Worm (Caenorhabditis elegans) whole organism, L4 larva: Measurements from ENCODE around the gene gcp-2.1.
"Not testable (repeated sequence)": the region's sequence is repeated elsewhere in the genome, so short reads cannot be mapped to it uniquely, and the experiment has no call there.

Experiments used
- D1046.2 ChIP-seq: fragments of 200-800 bp; sonication (Bioruptor generic); IDR thresholded peaks from 2 replicates; pipeline ENCODE4 v1.3.6; 2022; ENCODE audit warnings: missing genetic modification characterization, missing compliant biosample characterization
- F26F4.8 ChIP-seq: fragments of 200-800 bp; sonication (Bioruptor generic); conservative IDR thresholded peaks from 2 replicates; pipeline ENCODE4 v1.3.6; 2022; ENCODE audit warnings: missing genetic modification characterization, missing compliant biosample characterization
- Y5F2A.4 ChIP-seq: fragments of 200-800 bp; sonication (Bioruptor generic); optimal IDR thresholded peaks from 2 replicates; lab custom pipeline; 2018; ENCODE audit warnings: mild to moderate bottlenecking, missing genetic modification characterization, missing compliant biosample characterization
- Y75B8A.6 ChIP-seq: fragments of 200-800 bp; sonication (Bioruptor generic); IDR thresholded peaks from 2 replicates; pipeline ENCODE4 v1.3.6; 2022; ENCODE audit warnings: missing genetic modification reagents, missing genetic modification characterization, missing compliant biosample characterization
- aha-1 ChIP-seq: fragments of 150-350 bp; peaks from one replicate; lab custom pipeline; 2014; ENCODE audit warnings: missing biosample characterization, missing genetic modification characterization
- ceh-32 ChIP-seq: sonication (generic microtip); optimal IDR thresholded peaks from 2 replicates; lab custom pipeline; 2016; ENCODE audit warnings: mild to moderate bottlenecking, missing genetic modification characterization, missing compliant biosample characterization; ENCODE audit not compliant: poor library complexity
- ceh-82 ChIP-seq: sonication (generic microtip); optimal IDR thresholded peaks from 2 replicates; lab custom pipeline; 2017; ENCODE audit warnings: missing biosample characterization, missing genetic modification characterization
- ces-1 ChIP-seq: fragments of 150-350 bp; sonication (generic microtip); optimal IDR thresholded peaks from 4 replicates; lab custom pipeline; 2014; ENCODE audit warnings: missing biosample characterization, missing genetic modification reagents, missing genetic modification characterization
- ctbp-1 ChIP-seq: fragments of 200-800 bp; sonication (Bioruptor generic); IDR thresholded peaks from 2 replicates; pipeline ENCODE4 v1.3.6; 2022; ENCODE audit warnings: missing genetic modification reagents, missing genetic modification characterization, missing compliant biosample characterization
- dmd-6 ChIP-seq: fragments of 200-800 bp; sonication (Bioruptor generic); IDR thresholded peaks from 2 replicates; pipeline ENCODE4 v1.3.6; 2022; ENCODE audit warnings: missing genetic modification reagents, missing genetic modification characterization, missing compliant biosample characterization
- dpl-1 ChIP-seq: fragments of 150-350 bp; optimal IDR thresholded peaks from 2 replicates; lab custom pipeline; 2014; ENCODE audit warnings: missing biosample characterization, missing genetic modification reagents, missing genetic modification characterization
- duxl-1 ChIP-seq: sonication (generic microtip); optimal IDR thresholded peaks from 2 replicates; lab custom pipeline; 2016; ENCODE audit warnings: mild to moderate bottlenecking, missing genetic modification characterization, moderate library complexity, missing compliant biosample characterization; ENCODE audit not compliant: poor library complexity
- dve-1 ChIP-seq: sonication (generic microtip); optimal IDR thresholded peaks from 2 replicates; lab custom pipeline; 2017; ENCODE audit warnings: antibody characterized with exemption, mild to moderate bottlenecking, missing genetic modification characterization, missing compliant biosample characterization; ENCODE audit not compliant: insufficient read depth
- egl-43 ChIP-seq: fragments of 200-800 bp; sonication (Bioruptor generic); IDR thresholded peaks from 2 replicates; pipeline ENCODE4 v1.3.6; 2022; ENCODE audit warnings: missing genetic modification reagents, missing genetic modification characterization, missing compliant biosample characterization
- fos-1 ChIP-seq: fragments of 150-350 bp; optimal IDR thresholded peaks from 2 replicates; lab custom pipeline; 2014; ENCODE audit warnings: missing biosample characterization, missing genetic modification characterization
- hlh-11 ChIP-seq: fragments of 200-800 bp; sonication (Bioruptor generic); optimal IDR thresholded peaks from 2 replicates; lab custom pipeline; 2018; ENCODE audit warnings: mild to moderate bottlenecking, missing genetic modification characterization, missing compliant biosample characterization
- hlh-30 ChIP-seq: sonication (generic microtip); optimal IDR thresholded peaks from 2 replicates; lab custom pipeline; 2017; ENCODE audit warnings: antibody characterized with exemption, mild to moderate bottlenecking, missing genetic modification characterization, missing compliant biosample characterization; ENCODE audit not compliant: insufficient read depth
- hmg-1.1 ChIP-seq: fragments of 200-800 bp; sonication (Bioruptor generic); IDR thresholded peaks from 2 replicates; pipeline ENCODE4 v1.3.6; 2022; ENCODE audit warnings: missing genetic modification reagents, missing genetic modification characterization, missing compliant biosample characterization
- lim-7 ChIP-seq: fragments of 200-800 bp; sonication (Bioruptor generic); IDR thresholded peaks from 2 replicates; pipeline ENCODE4 v1.3.6; 2022; ENCODE audit warnings: missing genetic modification characterization, missing compliant biosample characterization
- lin-13 ChIP-seq: fragments of 150-350 bp; optimal IDR thresholded peaks from 2 replicates; lab custom pipeline; 2014; ENCODE audit warnings: missing biosample characterization, missing genetic modification reagents, missing genetic modification characterization
- lin-39 ChIP-seq: fragments of 150-350 bp; optimal IDR thresholded peaks from 2 replicates; lab custom pipeline; 2014; ENCODE audit warnings: missing biosample characterization, missing genetic modification reagents, missing genetic modification characterization
- lsy-2 ChIP-seq, 2 experiments: fragments of 150-350 bp in 1 of 2; sonication (generic microtip) in 1 of 2; optimal IDR thresholded peaks; 2 replicates each; lab custom pipeline; 2014 to 2017; ENCODE audit warnings: missing biosample characterization in 2 of 2, missing genetic modification characterization in 2 of 2
- mdl-1 ChIP-seq, 2 experiments: fragments of 150-350 bp in 1 of 2; sonication (generic microtip) in 1 of 2; optimal IDR thresholded peaks; 2 replicates each; lab custom pipeline; 2014 to 2017; ENCODE audit warnings: missing biosample characterization in 2 of 2, missing genetic modification characterization in 2 of 2
- mdt-29 ChIP-seq: fragments of 200-800 bp; sonication (Bioruptor generic); IDR thresholded peaks from 2 replicates; pipeline ENCODE4 v1.3.6; 2022; ENCODE audit warnings: missing genetic modification reagents, missing genetic modification characterization, missing compliant biosample characterization
- mep-1 ChIP-seq: fragments of 150-350 bp; sonication (generic microtip); optimal IDR thresholded peaks from 3 replicates; lab custom pipeline; 2014; ENCODE audit warnings: missing biosample characterization, missing genetic modification characterization
- mes-2 ChIP-seq: sonication (generic microtip); optimal IDR thresholded peaks from 2 replicates; lab custom pipeline; 2016; ENCODE audit warnings: missing genotype, mild to moderate bottlenecking, missing genetic modification characterization, missing compliant biosample characterization; ENCODE audit not compliant: poor library complexity, severe bottlenecking
- mxl-2 ChIP-seq: fragments of 200-800 bp; sonication (Bioruptor generic); conservative IDR thresholded peaks from 2 replicates; pipeline ENCODE4 v1.3.6; 2022; ENCODE audit warnings: missing genetic modification reagents, missing genetic modification characterization, missing compliant biosample characterization
- mxl-3 ChIP-seq: fragments of 200-800 bp; sonication (Bioruptor generic); optimal IDR thresholded peaks from 2 replicates; lab custom pipeline; 2018; ENCODE audit warnings: mild to moderate bottlenecking, missing genetic modification characterization, missing compliant biosample characterization
- nhr-10 ChIP-seq: fragments of 150-350 bp; optimal IDR thresholded peaks from 2 replicates; lab custom pipeline; 2014; ENCODE audit warnings: missing biosample characterization, missing genetic modification characterization
- nhr-11 ChIP-seq: fragments of 150-350 bp; optimal IDR thresholded peaks from 2 replicates; lab custom pipeline; 2014; ENCODE audit warnings: missing biosample characterization, missing genetic modification characterization
- nhr-25 ChIP-seq: sonication (generic microtip); optimal IDR thresholded peaks from 2 replicates; lab custom pipeline; 2017; ENCODE audit warnings: missing genetic modification characterization, mild to moderate bottlenecking, missing compliant biosample characterization, antibody characterized with exemption, moderate library complexity, borderline replicate concordance; ENCODE audit not compliant: insufficient read depth
- nhr-28 ChIP-seq: fragments of 150-350 bp; optimal IDR thresholded peaks from 2 replicates; lab custom pipeline; 2014; ENCODE audit warnings: missing biosample characterization, missing genetic modification characterization
- nhr-42 ChIP-seq: fragments of 200-800 bp; sonication (Bioruptor generic); IDR thresholded peaks from 2 replicates; pipeline ENCODE4 v1.3.6; 2022; ENCODE audit warnings: missing genetic modification characterization, missing compliant biosample characterization
- nhr-6 ChIP-seq: fragments of 150-350 bp; optimal IDR thresholded peaks from 2 replicates; lab custom pipeline; 2014; ENCODE audit warnings: missing biosample characterization, missing genetic modification characterization
- php-3 ChIP-seq: fragments of 200-800 bp; sonication (Bioruptor generic); IDR thresholded peaks from 2 replicates; pipeline ENCODE4 v1.3.6; 2022; ENCODE audit warnings: missing genetic modification reagents, missing genetic modification characterization, missing compliant biosample characterization
- unc-62 ChIP-seq, 3 experiments: fragments of 150-350 bp in 1 of 3; sonication (generic microtip); optimal IDR thresholded peaks in 2 of 3; peaks in 1 of 3; 1 replicate in 1 of 3; 2 replicates in 2 of 3; lab custom pipeline; 2014 to 2017; ENCODE audit warnings: missing biosample characterization in 3 of 3, missing genetic modification characterization in 3 of 3, missing genetic modification reagents in 3 of 3, missing genotype in 1 of 3

The gcp-2.1 gene

ce11 chrX:343822-344221, 42.2 kb downstream of the gcp-2.1 start:
- TF ChIP-seq mes-2 (tag; lab: Kevin White, UChicago) = peak; percentile 36
- TF ChIP-seq mxl-3 (GFP tag; lab: Kevin White, UChicago) = peak; percentile 28
- TF ChIP-seq nhr-10 (tag; lab: Kevin White, UChicago) = no peak
- no peak for TF ChIP-seq nhr-25 (tag; lab: Kevin White, UChicago)
- TF ChIP-seq mdt-29 = no peak
- no peak for TF ChIP-seq lim-7
- peak; percentile 20 for TF ChIP-seq hlh-30 (tag; lab: Kevin White, UChicago)
- TF ChIP-seq duxl-1 (tag; lab: Kevin White, UChicago) = no peak
- no peak for TF ChIP-seq ceh-82
- TF ChIP-seq F26F4.8 (GFP tag; lab: Robert Waterston, UW) = no peak
- no peak for TF ChIP-seq ctbp-1 (GFP tag; lab: Robert Waterston, UW)
- TF ChIP-seq dmd-6 (GFP tag; lab: Robert Waterston, UW) = 0 out of 2 replicates have a peak, but pooled peaks have one; percentile 38
- TF ChIP-seq hlh-11 (tag; lab: Kevin White, UChicago) = peak; percentile 37
- TF ChIP-seq nhr-11 (tag; lab: Kevin White, UChicago) = no peak
- TF ChIP-seq Y75B8A.6 (GFP tag; lab: Robert Waterston, UW) = no peak
- peak; percentile 44 for TF ChIP-seq dpl-1
- peak in 1 of 2 experiments; percentile 15 for TF ChIP-seq lsy-2 (tag; optimal IDR thresholded peaks at IDR 0.05; lab: Kevin White, UChicago)
- TF ChIP-seq nhr-6 (tag; lab: Kevin White, UChicago) = no peak
- TF ChIP-seq lin-13 (GFP tag; lab: Kevin White, UChicago) = peak; percentile 75
- no peak for TF ChIP-seq D1046.2 (GFP tag; lab: Robert Waterston, UW)
- TF ChIP-seq, all 104 proteins: peak for 8

- not testable (repeated sequence) for TF ChIP-seq php-3 (GFP tag; lab: Robert Waterston, UW); mxl-2 (GFP tag; lab: Robert Waterston, UW); lsy-2 (tag; optimal IDR thresholded peaks at IDR 0.05; lab: Kevin White, UChicago)
Measured at ce11 chrX:347117-347516, 45.5 kb downstream of the gcp-2.1 start, which contains the start of gene C04E7.3. Gene C04E7.3 (minus strand): TSS chrX:347217.

ce11 chrX:348141-348540, 46.5 kb downstream of the gcp-2.1 start:
- TF ChIP-seq mes-2 (tag; lab: Kevin White, UChicago) (peak; percentile 15), egl-43 (GFP tag; lab: Robert Waterston, UW) (0 out of 2 replicates have a peak, but pooled peaks have one; percentile 14), mep-1 (tag; lab: Kevin White, UChicago) (peak; percentile 17), lin-39 (tag; lab: Kevin White, UChicago) (no peak), fos-1 (tag; lab: Kevin White, UChicago) (no peak), unc-62 (GFP tag; optimal IDR thresholded peaks at IDR 0.05 in 1 of 2; lab: Kevin White, UChicago) (peak in 1 of 2 experiments; percentile 54), unc-62 (tag; optimal IDR thresholded peaks at IDR 0.05; lab: Kevin White, UChicago) (no peak), nhr-42 (GFP tag; lab: Robert Waterston, UW) (no peak), hlh-11 (tag; lab: Kevin White, UChicago) (peak; percentile 27), nhr-25 (tag; lab: Kevin White, UChicago) (no peak), hlh-30 (tag; lab: Kevin White, UChicago) (peak; percentile 70), hmg-1.1 (0 out of 2 replicates have a peak, but pooled peaks have one; percentile 20), ces-1 (GFP tag; lab: Kevin White, UChicago) (no peak), Y5F2A.4 (GFP tag; lab: Kevin White, UChicago) (no peak), mdl-1 (tag; optimal IDR thresholded peaks at IDR 0.05; lab: Kevin White, UChicago) (peak; percentile 19 to 74), dve-1 (tag; lab: Kevin White, UChicago) (peak; percentile 19), lsy-2 (tag; optimal IDR thresholded peaks at IDR 0.05; lab: Kevin White, UChicago) (peak in 1 of 2 experiments; percentile 49), dmd-6 (GFP tag; lab: Robert Waterston, UW) (peak; percentile 31; the same call in 1 of the 2 replicates), nhr-28 (tag; lab: Kevin White, UChicago) (peak; percentile 9), ceh-32 (tag; lab: Kevin White, UChicago) (no peak), aha-1 (tag; lab: Kevin White, UChicago) (peak; percentile 17)
